Fruit fly (Drosophila melanogaster) whole organism, embryonic: Measurements from ENCODE around the gene CG13137.

ENCODE experiments used
- Asciz ChIP-seq: fragments of 200-800 bp; sonication (Bioruptor generic); optimal IDR thresholded peaks from 2 replicates; lab custom pipeline; 2017; ENCODE audit warnings: missing biosample characterization, mild to moderate bottlenecking, missing genetic modification characterization, missing genetic modification reagents
- Blimp-1 ChIP-seq: fragments of 200-800 bp; sonication (Bioruptor generic); optimal IDR thresholded peaks from 3 replicates; lab custom pipeline; 2018; ENCODE audit warnings: missing biosample characterization, missing genetic modification characterization, mild to moderate bottlenecking, moderate library complexity, missing genetic modification reagents
- CG10267 ChIP-seq: fragments of 200-800 bp; sonication (Bioruptor generic); optimal IDR thresholded peaks from 2 replicates; lab custom pipeline; 2018; ENCODE audit warnings: missing biosample characterization, mild to moderate bottlenecking, missing genetic modification characterization, moderate library complexity
- CG12071 ChIP-seq: fragments of 200-800 bp; sonication (Bioruptor generic); optimal IDR thresholded peaks from 3 replicates; lab custom pipeline; 2018; ENCODE audit warnings: missing biosample characterization, mild to moderate bottlenecking, missing genetic modification characterization
- CG12299 ChIP-seq: fragments of 200-800 bp; sonication (Bioruptor generic); optimal IDR thresholded peaks from 2 replicates; lab custom pipeline; 2018; ENCODE audit warnings: missing biosample characterization, mild to moderate bottlenecking, missing genetic modification characterization
- CG12744 ChIP-seq: fragments of 200-800 bp; sonication (Bioruptor generic); optimal IDR thresholded peaks from 2 replicates; lab custom pipeline; 2016; ENCODE audit warnings: missing biosample characterization, missing genetic modification characterization
- CG13296 ChIP-seq: fragments of 200-800 bp; sonication (Bioruptor generic); optimal IDR thresholded peaks from 3 replicates; lab custom pipeline; 2018; ENCODE audit warnings: missing biosample characterization, mild to moderate bottlenecking, missing genetic modification characterization
- CG13424 ChIP-seq: fragments of 200-800 bp; sonication (Bioruptor generic); optimal IDR thresholded peaks from 2 replicates; lab custom pipeline; 2019; ENCODE audit warnings: missing biosample characterization, mild to moderate bottlenecking, missing genetic modification characterization, moderate library complexity
- CG14860 ChIP-seq: fragments of 200-800 bp; sonication (Bioruptor generic); IDR thresholded peaks from 3 replicates; pipeline ENCODE4 v1.3.6; 2022; ENCODE audit warnings: missing biosample characterization, missing genetic modification characterization; ENCODE audit not compliant: partially characterized antibody
- CG15601 ChIP-seq: fragments of 200-800 bp; sonication (Bioruptor generic); optimal IDR thresholded peaks from 3 replicates; lab custom pipeline; 2019; ENCODE audit warnings: missing biosample characterization, mild to moderate bottlenecking, missing genetic modification characterization, moderate library complexity
- CG16815 ChIP-seq: fragments of 200-800 bp; sonication (Bioruptor generic); optimal IDR thresholded peaks from 3 replicates; lab custom pipeline; 2017; ENCODE audit warnings: missing biosample characterization, mild to moderate bottlenecking, missing genetic modification characterization
- CG16863 ChIP-seq: fragments of 200-800 bp; sonication (Bioruptor generic); optimal IDR thresholded peaks from 3 replicates; lab custom pipeline; 2016; ENCODE audit warnings: missing biosample characterization, missing genetic modification characterization
- CG17186 ChIP-seq: fragments of 200-800 bp; sonication (Bioruptor generic); optimal IDR thresholded peaks from 3 replicates; lab custom pipeline; 2017; ENCODE audit warnings: missing biosample characterization, missing genetic modification reagents, missing genetic modification characterization
- CG30431 ChIP-seq: fragments of 200-800 bp; sonication (Bioruptor generic); optimal IDR thresholded peaks from 2 replicates; lab custom pipeline; 2017; ENCODE audit warnings: missing biosample characterization, missing genetic modification characterization
- CG42726 ChIP-seq: fragments of 200-800 bp; sonication (Bioruptor generic); IDR thresholded peaks from 2 replicates; pipeline ENCODE4 v1.3.6; 2022; ENCODE audit warnings: missing biosample characterization, missing genetic modification characterization; ENCODE audit not compliant: partially characterized antibody
- CG4707 ChIP-seq: fragments of 200-800 bp; sonication (Bioruptor generic); optimal IDR thresholded peaks from 2 replicates; lab custom pipeline; 2018; ENCODE audit warnings: missing biosample characterization, mild to moderate bottlenecking, missing genetic modification characterization, moderate library complexity
- CG6854 ChIP-seq: fragments of 200-800 bp; sonication (Bioruptor generic); optimal IDR thresholded peaks from 3 replicates; lab custom pipeline; 2017; ENCODE audit warnings: missing biosample characterization, mild to moderate bottlenecking, missing genetic modification characterization
- CG7556 ChIP-seq: fragments of 200-800 bp; sonication (Bioruptor generic); optimal IDR thresholded peaks from 2 replicates; lab custom pipeline; 2017; ENCODE audit warnings: missing biosample characterization, mild to moderate bottlenecking, missing genetic modification characterization
- CG8944 ChIP-seq: fragments of 200-800 bp; sonication (Bioruptor generic); optimal IDR thresholded peaks from 3 replicates; lab custom pipeline; 2016; ENCODE audit warnings: missing biosample characterization, missing genetic modification characterization
- CG9609 ChIP-seq: fragments of 200-800 bp; sonication (Bioruptor generic); optimal IDR thresholded peaks from 3 replicates; lab custom pipeline; 2016; ENCODE audit warnings: missing biosample characterization, missing genetic modification characterization
- Dip3 ChIP-seq: fragments of 200-800 bp; sonication (Bioruptor generic); optimal IDR thresholded peaks from 3 replicates; lab custom pipeline; 2016; ENCODE audit warnings: missing biosample characterization, missing genetic modification characterization
- Dp ChIP-seq: fragments of 200-800 bp; sonication (Bioruptor generic); optimal IDR thresholded peaks from 2 replicates; lab custom pipeline; 2018; ENCODE audit warnings: missing biosample characterization, mild to moderate bottlenecking, missing genetic modification characterization, moderate library complexity
- HLH4C ChIP-seq: fragments of 200-800 bp; sonication (Bioruptor generic); IDR thresholded peaks from 3 replicates; pipeline ENCODE4 v1.3.6; 2022; ENCODE audit warnings: missing biosample characterization, missing genetic modification characterization; ENCODE audit not compliant: partially characterized antibody
- HLHmδ ChIP-seq: fragments of 200-800 bp; sonication (Bioruptor generic); optimal IDR thresholded peaks from 2 replicates; lab custom pipeline; 2018; ENCODE audit warnings: missing biosample characterization, mild to moderate bottlenecking, missing genetic modification characterization, moderate library complexity
- MBD-R2 ChIP-seq: fragments of 200-800 bp; sonication (Bioruptor generic); IDR thresholded peaks from 2 replicates; pipeline ENCODE4 v1.3.6; 2022; ENCODE audit warnings: missing biosample characterization, missing genetic modification characterization
- Ssrp ChIP-seq: fragments of 200-800 bp; sonication (Bioruptor generic); optimal IDR thresholded peaks from 2 replicates; lab custom pipeline; 2018; ENCODE audit warnings: missing biosample characterization, mild to moderate bottlenecking, missing genetic modification characterization, moderate library complexity
- Stat92E ChIP-seq, 3 experiments: fragments of >200 bp in 2 of 3; fragments of 200-800 bp in 1 of 3; sonication (Bioruptor generic) in 1 of 3; optimal IDR thresholded peaks; 2 replicates each; lab custom pipeline; 2017 to 2019; ENCODE audit warnings: missing biosample characterization in 3 of 3, missing genetic modification characterization in 3 of 3, mild to moderate bottlenecking in 1 of 3, moderate library complexity in 1 of 3
- amos ChIP-seq: fragments of 200-800 bp; sonication (Bioruptor generic); IDR thresholded peaks from 2 replicates; pipeline ENCODE4 v1.3.6; 2022; ENCODE audit warnings: missing biosample characterization, missing genetic modification characterization; ENCODE audit not compliant: partially characterized antibody
- ato ChIP-seq: fragments of 200-800 bp; sonication (Bioruptor generic); IDR thresholded peaks from 2 replicates; pipeline ENCODE4 v1.3.6; 2022; ENCODE audit warnings: missing biosample characterization, missing genetic modification characterization; ENCODE audit not compliant: partially characterized antibody
- cas ChIP-seq: fragments of 200-800 bp; sonication (Bioruptor generic); IDR thresholded peaks from 2 replicates; pipeline ENCODE4 v1.3.6; 2022; ENCODE audit warnings: missing biosample characterization, missing genetic modification characterization
- cato ChIP-seq: fragments of 200-800 bp; sonication (Bioruptor generic); optimal IDR thresholded peaks from 2 replicates; lab custom pipeline; 2016; ENCODE audit warnings: missing biosample characterization, missing genetic modification characterization, borderline replicate concordance
- corto ChIP-seq: fragments of 200-800 bp; sonication (Bioruptor generic); optimal IDR thresholded peaks from 2 replicates; lab custom pipeline; 2016; ENCODE audit warnings: missing biosample characterization, mild to moderate bottlenecking, missing genetic modification characterization, moderate library complexity
- dan ChIP-seq: fragments of 200-800 bp; sonication (Bioruptor generic); IDR thresholded peaks from 2 replicates; pipeline ENCODE4 v1.3.6; 2022; ENCODE audit warnings: missing biosample characterization, missing genetic modification characterization
- dysf ChIP-seq: fragments of 200-800 bp; sonication (Bioruptor generic); IDR thresholded peaks from 3 replicates; pipeline ENCODE4 v1.3.6; 2022; ENCODE audit warnings: missing biosample characterization, missing genetic modification characterization
- eve ChIP-seq, 2 experiments: fragments of >200 bp; optimal IDR thresholded peaks; 2 replicates each; lab custom pipeline; 2017; ENCODE audit warnings: missing biosample characterization in 2 of 2, missing genetic modification characterization in 2 of 2
- gro ChIP-seq: fragments of 200-800 bp; sonication (Bioruptor generic); optimal IDR thresholded peaks from 2 replicates; lab custom pipeline; 2016; ENCODE audit warnings: missing biosample characterization, missing genetic modification characterization
- inv ChIP-seq: fragments of 200-800 bp; sonication (Bioruptor generic); IDR thresholded peaks from 2 replicates; pipeline ENCODE4 v1.3.6; 2022; ENCODE audit warnings: missing biosample characterization, missing genetic modification characterization; ENCODE audit not compliant: partially characterized antibody
- jigr1 ChIP-seq: fragments of 200-800 bp; sonication (Bioruptor generic); IDR thresholded peaks from 3 replicates; pipeline ENCODE4 v1.3.6; 2022; ENCODE audit warnings: missing biosample characterization, missing genetic modification characterization
- jing ChIP-seq: fragments of 200-800 bp; sonication (Bioruptor generic); optimal IDR thresholded peaks from 2 replicates; lab custom pipeline; 2018; ENCODE audit warnings: missing biosample characterization, mild to moderate bottlenecking, missing genetic modification characterization
- lab ChIP-seq: fragments of 200-800 bp; sonication (Bioruptor generic); optimal IDR thresholded peaks from 3 replicates; lab custom pipeline; 2017; ENCODE audit warnings: missing biosample characterization, missing genetic modification characterization, mild to moderate bottlenecking, moderate library complexity, missing genetic modification reagents
- luna ChIP-seq: fragments of 200-800 bp; sonication (Bioruptor generic); optimal IDR thresholded peaks from 2 replicates; lab custom pipeline; 2016; ENCODE audit warnings: missing biosample characterization, missing genetic modification characterization
- peb ChIP-seq: fragments of 200-800 bp; sonication (Bioruptor generic); IDR thresholded peaks from 2 replicates; pipeline ENCODE4 v1.3.6; 2022; ENCODE audit warnings: missing biosample characterization, missing genetic modification characterization
- salm ChIP-seq: fragments of 200-800 bp; sonication (Bioruptor generic); optimal IDR thresholded peaks from 2 replicates; lab custom pipeline; 2018; ENCODE audit warnings: missing biosample characterization, mild to moderate bottlenecking, missing genetic modification characterization
- sc ChIP-seq, 3 experiments: fragments of >200 bp in 2 of 3; fragments of 200-800 bp in 1 of 3; sonication (Bioruptor generic) in 1 of 3; optimal IDR thresholded peaks; 2 replicates in 2 of 3; 3 replicates in 1 of 3; lab custom pipeline; 2017; ENCODE audit warnings: mild to moderate bottlenecking in 1 of 3, missing biosample characterization in 1 of 3, missing genetic modification characterization in 1 of 3, missing genetic modification reagents in 1 of 3
- sima ChIP-seq: fragments of 200-800 bp; sonication (Bioruptor generic); optimal IDR thresholded peaks from 2 replicates; lab custom pipeline; 2016; ENCODE audit warnings: missing biosample characterization, missing genetic modification characterization
- so ChIP-seq: fragments of 200-800 bp; sonication (Bioruptor generic); IDR thresholded peaks from 3 replicates; pipeline ENCODE4 v1.3.6; 2022; ENCODE audit warnings: missing biosample characterization, missing genetic modification characterization
- ssp ChIP-seq: fragments of 200-800 bp; sonication (Bioruptor generic); IDR thresholded peaks from 2 replicates; pipeline ENCODE4 v1.3.6; 2022; ENCODE audit warnings: missing biosample characterization, missing genetic modification characterization
- vnd ChIP-seq: fragments of 200-800 bp; sonication (Bioruptor generic); IDR thresholded peaks from 3 replicates; pipeline ENCODE4 v1.3.6; 2022; ENCODE audit warnings: missing biosample characterization, missing genetic modification characterization; ENCODE audit not compliant: partially characterized antibody
- zfh2 ChIP-seq: fragments of 200-800 bp; sonication (Bioruptor generic); optimal IDR thresholded peaks from 2 replicates; lab custom pipeline; 2016; ENCODE audit warnings: missing biosample characterization, missing genetic modification characterization

The CG13137 gene

DNA sequence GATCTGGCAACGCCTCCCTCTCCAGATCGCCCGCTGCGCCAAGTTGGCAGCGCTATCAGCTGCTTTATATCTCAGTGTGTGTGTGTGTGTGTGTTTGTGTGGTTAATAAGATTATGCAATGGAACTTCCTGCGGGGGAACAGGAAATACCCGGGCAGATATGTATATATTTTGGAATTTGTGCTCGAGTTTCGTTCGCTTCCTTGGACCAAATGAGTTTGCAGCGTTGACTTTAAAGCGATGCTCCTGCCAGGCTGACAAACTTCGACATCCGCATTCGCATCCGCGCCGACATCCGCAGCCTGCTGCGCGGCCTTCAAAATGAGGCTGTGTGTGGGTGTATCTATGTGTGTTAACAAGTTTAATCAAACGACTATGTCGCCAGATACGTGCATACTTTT, 29.2 kb upstream of the CG13137 start (continued):
- TF ChIP-seq CG14860 (GFP tag; lab: Robert Waterston, UW) (no peak), CG6854 (GFP tag; lab: Kevin White, UChicago) (peak; percentile 42), CG13296 (GFP tag; lab: Kevin White, UChicago) (peak; percentile 78), dysf (peak; percentile 51; the same call in 1 of the 3 replicates), CG9609 (no peak), CG8944 (GFP tag; lab: Kevin White, UChicago) (no peak), CG42726 (no peak), Dp (GFP tag; lab: Kevin White, UChicago) (no peak), jing (GFP tag; lab: Kevin White, UChicago) (no peak), ssp (GFP tag; lab: Robert Waterston, UW) (no peak), CG16863 (GFP tag; lab: Kevin White, UChicago) (no peak), ato (GFP tag; lab: Robert Waterston, UW) (no peak), gro (GFP tag; lab: Kevin White, UChicago) (no peak), CG30431 (no peak), lab (GFP tag; lab: Kevin White, UChicago) (peak; percentile 75), Blimp-1 (GFP tag; lab: Kevin White, UChicago) (peak; percentile 5), CG7556 (GFP tag; lab: Kevin White, UChicago) (no peak), zfh2 (GFP tag; lab: Kevin White, UChicago) (no peak), CG4707 (GFP tag; lab: Kevin White, UChicago) (no peak), Stat92E (GFP tag; optimal IDR thresholded peaks at IDR 0.05; lab: Kevin White, UChicago) (no peak), CG12071 (GFP tag; lab: Kevin White, UChicago) (peak; percentile 68), HLH4C (no peak), peb (GFP tag; lab: Robert Waterston, UW) (peak; percentile 29; the same call in 1 of the 2 replicates), inv (GFP tag; lab: Robert Waterston, UW) (no peak), luna (GFP tag; lab: Kevin White, UChicago) (no peak), Ssrp (tag; lab: Kevin White, UChicago) (no peak), vnd (GFP tag; lab: Robert Waterston, UW) (no peak), amos (GFP tag; lab: Robert Waterston, UW) (no peak), CG13424 (tag; lab: Kevin White, UChicago) (no peak), CG15601 (tag; lab: Kevin White, UChicago) (no peak), so (GFP tag; lab: Robert Waterston, UW) (peak; percentile 38; the same call in 1 of the 3 replicates), cas (GFP tag; lab: Robert Waterston, UW) (no peak), sima (GFP tag; lab: Kevin White, UChicago) (no peak), MBD-R2 (GFP tag; lab: Robert Waterston, UW) (peak; percentile 56), CG12299 (tag; lab: Kevin White, UChicago) (no peak), HLHmδ (no peak), Asciz (GFP tag; lab: Kevin White, UChicago) (peak; percentile 58), sc (optimal IDR thresholded peaks at IDR 0.05; lab: Kevin White, UChicago) (no peak), sc (GFP tag; optimal IDR thresholded peaks at IDR 0.05; lab: Kevin White, UChicago) (no peak), CG16815 (GFP tag; lab: Kevin White, UChicago) (no peak), dan (GFP tag; lab: Robert Waterston, UW) (no peak), Dip3 (no peak), CG12744 (GFP tag; lab: Kevin White, UChicago) (no peak), corto (GFP tag; lab: Kevin White, UChicago) (no peak), CG17186 (GFP tag; lab: Kevin White, UChicago) (no peak), eve (GFP tag; optimal IDR thresholded peaks at IDR 0.05; lab: Kevin White, UChicago) (no peak), CG10267 (tag; lab: Kevin White, UChicago) (peak; percentile 60), salm (no peak), cato (GFP tag; lab: Kevin White, UChicago) (no peak), jigr1 (GFP tag; lab: Robert Waterston, UW) (no peak)
